Fruit fly (Drosophila melanogaster) whole organism, embryonic: Measurements from ENCODE around the gene CG14229.

ENCODE experiments used
- Abd-B ChIP-seq: fragments of 200-800 bp; sonication (Bioruptor generic); optimal IDR thresholded peaks from 2 replicates; lab custom pipeline; 2018; ENCODE audit warnings: missing biosample characterization, mild to moderate bottlenecking, missing genetic modification characterization, moderate library complexity
- Ada2b ChIP-seq: fragments of 200-800 bp; sonication (Bioruptor generic); IDR thresholded peaks from 2 replicates; pipeline ENCODE4 v1.3.6; 2022; ENCODE audit warnings: missing biosample characterization, missing genetic modification characterization
- Adf1 ChIP-seq: fragments of 200-800 bp; sonication (Bioruptor generic); IDR thresholded peaks from 2 replicates; pipeline ENCODE4 v1.3.6; 2022; ENCODE audit warnings: missing biosample characterization, missing genetic modification characterization
- BtbVII ChIP-seq: fragments of 200-800 bp; sonication (Bioruptor generic); optimal IDR thresholded peaks from 3 replicates; lab custom pipeline; 2017; ENCODE audit warnings: missing biosample characterization, mild to moderate bottlenecking, missing genetic modification characterization
- CG10366 ChIP-seq: fragments of 200-800 bp; sonication (Bioruptor generic); IDR thresholded peaks from 2 replicates; pipeline ENCODE4 v1.3.6; 2022; ENCODE audit warnings: missing biosample characterization, missing genetic modification characterization
- CG12299 ChIP-seq: fragments of 200-800 bp; sonication (Bioruptor generic); optimal IDR thresholded peaks from 2 replicates; lab custom pipeline; 2018; ENCODE audit warnings: missing biosample characterization, mild to moderate bottlenecking, missing genetic modification characterization
- CG12659 ChIP-seq: fragments of 200-800 bp; sonication (Bioruptor generic); optimal IDR thresholded peaks from 3 replicates; lab custom pipeline; 2017; ENCODE audit warnings: mild to moderate bottlenecking, missing biosample characterization, missing genetic modification reagents, missing genetic modification characterization
- CG14050 ChIP-seq: fragments of 200-800 bp; sonication (Bioruptor generic); IDR thresholded peaks from 3 replicates; pipeline ENCODE4 v1.3.6; 2022; ENCODE audit warnings: missing biosample characterization, missing genetic modification characterization
- CG1647 ChIP-seq: fragments of 200-800 bp; sonication (Bioruptor generic); optimal IDR thresholded peaks from 3 replicates; lab custom pipeline; 2016; ENCODE audit warnings: missing biosample characterization, missing genetic modification characterization
- CG16863 ChIP-seq: fragments of 200-800 bp; sonication (Bioruptor generic); optimal IDR thresholded peaks from 3 replicates; lab custom pipeline; 2016; ENCODE audit warnings: missing biosample characterization, missing genetic modification characterization
- CG17912 ChIP-seq: fragments of 200-800 bp; sonication (Bioruptor generic); optimal IDR thresholded peaks from 2 replicates; lab custom pipeline; 2018; ENCODE audit warnings: missing biosample characterization, mild to moderate bottlenecking, missing genetic modification characterization
- CG18011 ChIP-seq: fragments of 200-800 bp; sonication (Bioruptor generic); optimal IDR thresholded peaks from 2 replicates; lab custom pipeline; 2017; ENCODE audit warnings: missing biosample characterization, missing genetic modification characterization, mild to moderate bottlenecking, moderate library complexity, missing genotype
- CG18262 ChIP-seq: fragments of 200-800 bp; optimal IDR thresholded peaks from 3 replicates; lab custom pipeline; 2019; ENCODE audit warnings: missing biosample characterization, mild to moderate bottlenecking, missing genetic modification characterization, moderate library complexity
- CG18619 ChIP-seq: fragments of 200-800 bp; sonication (Bioruptor generic); optimal IDR thresholded peaks from 3 replicates; lab custom pipeline; 2017; ENCODE audit warnings: missing biosample characterization, mild to moderate bottlenecking, missing genetic modification characterization
- CG30020 ChIP-seq: fragments of 200-800 bp; optimal IDR thresholded peaks from 2 replicates; lab custom pipeline; 2019; ENCODE audit warnings: missing biosample characterization, mild to moderate bottlenecking, missing genetic modification characterization, moderate library complexity
- CG3163 ChIP-seq: fragments of 200-800 bp; sonication (Bioruptor generic); optimal IDR thresholded peaks from 3 replicates; lab custom pipeline; 2016; ENCODE audit warnings: missing biosample characterization, missing genetic modification characterization
- CG3407 ChIP-seq: fragments of 200-800 bp; sonication (Bioruptor generic); optimal IDR thresholded peaks from 2 replicates; lab custom pipeline; 2018; ENCODE audit warnings: missing biosample characterization, mild to moderate bottlenecking, missing genetic modification characterization
- CG34422 ChIP-seq: fragments of 200-800 bp; sonication (Bioruptor generic); IDR thresholded peaks from 3 replicates; pipeline ENCODE4 v1.3.6; 2022; ENCODE audit warnings: missing biosample characterization, missing genetic modification characterization
- CG3838 ChIP-seq: fragments of 200-800 bp; sonication (Bioruptor generic); optimal IDR thresholded peaks from 3 replicates; lab custom pipeline; 2016; ENCODE audit warnings: missing biosample characterization, missing genetic modification characterization
- CG4424 ChIP-seq: fragments of 200-800 bp; sonication (Bioruptor generic); optimal IDR thresholded peaks from 3 replicates; lab custom pipeline; 2016; ENCODE audit warnings: missing biosample characterization, missing genetic modification characterization
- CG4854 ChIP-seq: fragments of 200-800 bp; sonication (Bioruptor generic); optimal IDR thresholded peaks from 2 replicates; lab custom pipeline; 2016; ENCODE audit warnings: missing biosample characterization, missing genetic modification characterization, inconsistent platforms
- CG6254 ChIP-seq: fragments of 200-800 bp; sonication (Bioruptor generic); optimal IDR thresholded peaks from 3 replicates; lab custom pipeline; 2017; ENCODE audit warnings: mild to moderate bottlenecking, missing biosample characterization, missing genetic modification reagents, missing genetic modification characterization
- CG7928 ChIP-seq: fragments of 200-800 bp; sonication (Bioruptor generic); optimal IDR thresholded peaks from 2 replicates; lab custom pipeline; 2017; ENCODE audit warnings: missing biosample characterization, mild to moderate bottlenecking, missing genetic modification characterization
- CG8478 ChIP-seq: fragments of >200 bp; optimal IDR thresholded peaks from 2 replicates; lab custom pipeline; 2018
- CG9817 ChIP-seq: fragments of 200-800 bp; sonication (Bioruptor generic); optimal IDR thresholded peaks from 2 replicates; lab custom pipeline; 2018; ENCODE audit warnings: missing biosample characterization, mild to moderate bottlenecking, missing genetic modification characterization, moderate library complexity
- CG9876 ChIP-seq: fragments of 200-800 bp; sonication (Bioruptor generic); optimal IDR thresholded peaks from 2 replicates; lab custom pipeline; 2016; ENCODE audit warnings: missing biosample characterization, missing genetic modification characterization
- CTCF ChIP-seq: fragments of 200-800 bp; sonication (Bioruptor generic); optimal IDR thresholded peaks from 2 replicates; lab custom pipeline; 2017; ENCODE audit warnings: missing biosample characterization, mild to moderate bottlenecking, missing genetic modification characterization, moderate library complexity
- E2f1 ChIP-seq: fragments of 200-800 bp; sonication (Bioruptor generic); IDR thresholded peaks from 2 replicates; pipeline ENCODE4 v1.3.6; 2022; ENCODE audit warnings: missing biosample characterization, missing genetic modification characterization
- Ets97D ChIP-seq: fragments of 200-800 bp; sonication (Bioruptor generic); optimal IDR thresholded peaks from 3 replicates; lab custom pipeline; 2016; ENCODE audit warnings: missing biosample characterization, missing genetic modification characterization
- H15 ChIP-seq: fragments of 200-800 bp; sonication (Bioruptor generic); IDR thresholded peaks from 3 replicates; pipeline ENCODE4 v1.3.6; 2022; ENCODE audit warnings: missing biosample characterization, missing genetic modification characterization
- Opbp ChIP-seq: fragments of 200-800 bp; sonication (Bioruptor generic); IDR thresholded peaks from 3 replicates; pipeline ENCODE4 v1.3.6; 2022; ENCODE audit warnings: missing biosample characterization, missing genetic modification characterization; ENCODE audit not compliant: partially characterized antibody
- Scr ChIP-seq: fragments of 200-800 bp; sonication (Bioruptor generic); IDR thresholded peaks from 2 replicates; pipeline ENCODE4 v1.3.6; 2022; ENCODE audit warnings: missing biosample characterization, missing genetic modification characterization; ENCODE audit not compliant: partially characterized antibody
- Sox100B ChIP-seq: fragments of 200-800 bp; sonication (Bioruptor generic); optimal IDR thresholded peaks from 3 replicates; lab custom pipeline; 2018; ENCODE audit warnings: missing biosample characterization, mild to moderate bottlenecking, missing genetic modification characterization
- Ssrp ChIP-seq: fragments of 200-800 bp; sonication (Bioruptor generic); optimal IDR thresholded peaks from 2 replicates; lab custom pipeline; 2018; ENCODE audit warnings: missing biosample characterization, mild to moderate bottlenecking, missing genetic modification characterization, moderate library complexity
- ab ChIP-seq: fragments of 200-800 bp; sonication (Bioruptor generic); optimal IDR thresholded peaks from 2 replicates; lab custom pipeline; 2016; ENCODE audit warnings: missing biosample characterization, missing genetic modification characterization
- ac ChIP-seq: fragments of 200-800 bp; sonication (Bioruptor generic); optimal IDR thresholded peaks from 3 replicates; lab custom pipeline; 2017; ENCODE audit warnings: missing biosample characterization, mild to moderate bottlenecking, missing genetic modification characterization
- amos ChIP-seq: fragments of 200-800 bp; sonication (Bioruptor generic); IDR thresholded peaks from 2 replicates; pipeline ENCODE4 v1.3.6; 2022; ENCODE audit warnings: missing biosample characterization, missing genetic modification characterization; ENCODE audit not compliant: partially characterized antibody
- aop ChIP-seq: fragments of 200-800 bp; sonication (Bioruptor generic); IDR thresholded peaks from 2 replicates; pipeline ENCODE4 v1.3.6; 2022; ENCODE audit warnings: missing biosample characterization, missing genetic modification characterization
- bcd ChIP-seq: fragments of 200-800 bp; sonication (Bioruptor generic); optimal IDR thresholded peaks from 2 replicates; lab custom pipeline; 2017; ENCODE audit warnings: missing biosample characterization, mild to moderate bottlenecking, missing genetic modification characterization
- disco-r ChIP-seq: fragments of 200-800 bp; sonication (Bioruptor generic); optimal IDR thresholded peaks from 2 replicates; lab custom pipeline; 2016; ENCODE audit warnings: missing biosample characterization, missing genetic modification characterization
- en ChIP-seq: fragments of 200-800 bp; sonication (Bioruptor generic); optimal IDR thresholded peaks from 2 replicates; lab custom pipeline; 2016; ENCODE audit warnings: missing biosample characterization, missing genetic modification characterization
- jigr1 ChIP-seq: fragments of 200-800 bp; sonication (Bioruptor generic); IDR thresholded peaks from 3 replicates; pipeline ENCODE4 v1.3.6; 2022; ENCODE audit warnings: missing biosample characterization, missing genetic modification characterization
- kni ChIP-seq: fragments of 200-800 bp; sonication (Bioruptor generic); optimal IDR thresholded peaks from 3 replicates; lab custom pipeline; 2017; ENCODE audit warnings: mild to moderate bottlenecking, missing biosample characterization, missing genetic modification reagents, missing genetic modification characterization
- lab ChIP-seq: fragments of 200-800 bp; sonication (Bioruptor generic); optimal IDR thresholded peaks from 3 replicates; lab custom pipeline; 2017; ENCODE audit warnings: missing biosample characterization, missing genetic modification characterization, mild to moderate bottlenecking, moderate library complexity, missing genetic modification reagents
- lov ChIP-seq, 2 experiments: fragments of 200-800 bp in 1 of 2; fragments of >200 bp in 1 of 2; sonication (Bioruptor generic) in 1 of 2; IDR thresholded peaks in 1 of 2; optimal IDR thresholded peaks in 1 of 2; 2 replicates in 1 of 2; 3 replicates in 1 of 2; pipeline versions ENCODE4 v1.3.6 to Lab custom; 2017 to 2022; ENCODE audit warnings: missing biosample characterization in 1 of 2, missing genetic modification characterization in 1 of 2
- psq ChIP-seq: fragments of 200-800 bp; sonication (Bioruptor generic); optimal IDR thresholded peaks from 2 replicates; lab custom pipeline; 2017; ENCODE audit warnings: missing biosample characterization, missing genetic modification characterization
- sens-2 ChIP-seq: fragments of 200-800 bp; sonication (Bioruptor generic); IDR thresholded peaks from 2 replicates; pipeline ENCODE4 v1.3.6; 2022; ENCODE audit warnings: missing biosample characterization, missing genetic modification characterization
- sim ChIP-seq: fragments of 200-800 bp; sonication (Bioruptor generic); IDR thresholded peaks from 2 replicates; pipeline ENCODE4 v1.3.6; 2022; ENCODE audit warnings: missing biosample characterization, missing genetic modification characterization
- tap ChIP-seq: fragments of 200-800 bp; optimal IDR thresholded peaks from 3 replicates; lab custom pipeline; 2019; ENCODE audit warnings: missing biosample characterization, mild to moderate bottlenecking, missing genetic modification characterization, moderate library complexity
- tin ChIP-seq: fragments of 200-800 bp; sonication (Bioruptor generic); optimal IDR thresholded peaks from 3 replicates; lab custom pipeline; 2016; ENCODE audit warnings: missing biosample characterization, missing genetic modification characterization
- zen2 ChIP-seq: fragments of 200-800 bp; sonication (Bioruptor generic); IDR thresholded peaks from 3 replicates; pipeline ENCODE4 v1.3.6; 2022; ENCODE audit warnings: missing biosample characterization, missing genetic modification characterization; ENCODE audit not compliant: partially characterized antibody

Gene CG14229

DNA sequence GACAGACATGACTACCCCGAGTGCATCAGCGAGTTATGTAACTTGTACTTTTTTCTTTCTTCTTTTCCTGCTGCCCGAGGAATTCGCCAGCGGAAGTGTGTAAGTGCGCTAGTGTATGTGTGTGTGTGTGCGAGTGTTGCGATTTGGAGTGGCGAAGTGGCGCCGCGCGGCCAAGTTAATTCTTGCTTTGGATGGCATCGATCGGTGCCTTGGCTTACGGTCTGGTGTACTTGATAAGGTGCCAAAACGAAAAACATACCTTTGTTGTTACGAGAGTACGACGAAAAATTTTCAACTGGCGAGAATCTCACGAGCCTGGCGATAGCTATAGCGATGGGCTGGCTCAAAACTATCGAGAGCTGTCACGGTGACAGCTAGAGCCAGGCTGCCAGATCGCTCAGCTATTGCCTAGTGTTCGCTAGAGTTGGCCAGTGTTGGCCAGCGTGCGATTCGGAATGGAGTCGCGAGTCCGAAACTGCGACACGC is 49.0 kb upstream of the CG14229 start, which contains the start of the genes CG18809, COX6B, CG33932 and Rpp20 (continued):
- peak; percentile 5 for TF ChIP-seq CG30020 (tag; lab: Kevin White, UChicago)
- TF ChIP-seq Scr (GFP tag; lab: Robert Waterston, UW) = peak; percentile 92
- TF ChIP-seq CG34422 = peak; percentile 80
- peak; percentile 66 for TF ChIP-seq CG9817
- peak; percentile 96 for TF ChIP-seq Ets97D (GFP tag; lab: Kevin White, UChicago)
- TF ChIP-seq CG12299 (tag; lab: Kevin White, UChicago) = no peak
- peak; percentile 56 for TF ChIP-seq disco-r (GFP tag; lab: Kevin White, UChicago)
- no peak for TF ChIP-seq Ssrp (tag; lab: Kevin White, UChicago)
- TF ChIP-seq CG18011 (GFP tag; lab: Kevin White, UChicago) = peak; percentile 17
- TF ChIP-seq Abd-B (GFP tag; lab: Kevin White, UChicago) = no peak
- TF ChIP-seq sens-2 (GFP tag; lab: Robert Waterston, UW) = peak; percentile 18; the same call in 1 of the 2 replicates
- peak; percentile 75 for TF ChIP-seq CG9876 (GFP tag; lab: Kevin White, UChicago)
- TF ChIP-seq Adf1 (GFP tag; lab: Robert Waterston, UW) = peak; percentile 24; the same call in 1 of the 2 replicates
- no peak for TF ChIP-seq CG8478 (lab: Kevin White, UChicago)
- TF ChIP-seq CG7928 (GFP tag; lab: Kevin White, UChicago) = peak; percentile 41
- TF ChIP-seq CG1647 (GFP tag; lab: Kevin White, UChicago) = peak; percentile 63
- no peak for TF ChIP-seq jigr1 (GFP tag; lab: Robert Waterston, UW)
- 0 out of 3 replicates have a peak, but pooled peaks have one; percentile 21 for TF ChIP-seq CG14050
- no peak for TF ChIP-seq CG3407 (GFP tag; lab: Kevin White, UChicago)
- peak; percentile 50; the same call in 1 of the 2 replicates for TF ChIP-seq aop
- TF ChIP-seq Ada2b (GFP tag; lab: Robert Waterston, UW) = no peak
- no peak for TF ChIP-seq ab
- TF ChIP-seq Sox100B (GFP tag; lab: Kevin White, UChicago) = no peak
- no peak for TF ChIP-seq E2f1 (GFP tag; lab: Robert Waterston, UW)
- TF ChIP-seq tin (GFP tag; lab: Kevin White, UChicago) = peak; percentile 61
- peak; percentile 70 for TF ChIP-seq CG18619 (GFP tag; lab: Kevin White, UChicago)
- no peak for TF ChIP-seq en
- TF ChIP-seq CG3163 (GFP tag; lab: Kevin White, UChicago) = peak; percentile 68
- TF ChIP-seq CG12659 (GFP tag; lab: Kevin White, UChicago) = peak; percentile 92
- TF ChIP-seq CTCF (GFP tag; lab: Kevin White, UChicago) = peak; percentile 14
- TF ChIP-seq sim (GFP tag; lab: Robert Waterston, UW) = no peak
- peak; percentile 80 for TF ChIP-seq lab
- TF ChIP-seq CG4424 (GFP tag; lab: Kevin White, UChicago) = peak; percentile 50
- TF ChIP-seq tap (tag; lab: Kevin White, UChicago) = no peak
- peak; percentile 26 for TF ChIP-seq kni (GFP tag; lab: Kevin White, UChicago)
- peak; percentile 90 for TF ChIP-seq zen2 (GFP tag; lab: Robert Waterston, UW)
- TF ChIP-seq amos = peak; percentile 99
- TF ChIP-seq bcd = peak; percentile 74
- peak; percentile 37; the same call in 1 of the 3 replicates for TF ChIP-seq H15 (GFP tag; lab: Robert Waterston, UW)
- TF ChIP-seq CG10366 = peak; percentile 51
- TF ChIP-seq CG3838 (GFP tag; lab: Kevin White, UChicago) = no peak
- TF ChIP-seq BtbVII (GFP tag; lab: Kevin White, UChicago) = peak; percentile 50
- TF ChIP-seq lov (optimal IDR thresholded peaks at IDR 0.05; lab: Kevin White, UChicago) = no peak
- 0 out of 3 replicates have a peak, but pooled peaks have one; percentile 35 for TF ChIP-seq lov (GFP tag; IDR thresholded peaks at IDR 0.05; lab: Robert Waterston, UW)
- peak; percentile 98 for TF ChIP-seq Opbp (GFP tag; lab: Robert Waterston, UW)
- no peak for TF ChIP-seq CG6254 (GFP tag; lab: Kevin White, UChicago)
- TF ChIP-seq CG16863 = peak; percentile 32
- no peak for TF ChIP-seq CG18262 (tag; lab: Kevin White, UChicago)
- TF ChIP-seq psq = no peak
- no peak for TF ChIP-seq CG4854 (GFP tag; lab: Kevin White, UChicago)
- peak; percentile 52 for TF ChIP-seq CG17912 (GFP tag; lab: Kevin White, UChicago)
- TF ChIP-seq ac (GFP tag; lab: Kevin White, UChicago) = no peak
